Fruit fly (Drosophila melanogaster): ENCODE data around the gene CG9705.
A peak's percentile ranks its signal among the peaks of the same experiment; 100 is the strongest.

The CG9705 gene

DNA sequence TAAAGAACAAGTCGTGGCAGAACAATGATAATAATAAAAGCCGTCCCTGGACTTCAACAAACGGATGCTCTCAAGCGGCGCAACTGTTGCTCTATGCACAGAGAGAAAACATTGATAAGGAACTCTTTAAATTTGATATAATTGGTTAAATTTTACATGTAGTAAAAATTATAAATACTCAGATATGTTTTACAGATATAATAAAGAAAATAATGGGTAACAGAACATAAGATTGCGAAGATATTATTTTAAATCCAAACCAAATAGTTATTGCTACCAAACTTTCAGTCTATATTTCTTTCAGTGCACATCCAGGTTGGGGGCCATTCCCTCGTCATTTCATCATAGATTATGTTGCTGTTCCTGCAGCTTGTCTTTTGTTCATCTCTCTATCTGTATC lies 30.2 kb upstream of the CG9705 start:
- TF ChIP-seq Asciz (GFP tag; optimal IDR thresholded peaks at IDR 0.05), result no peak
- no peak for TF ChIP-seq CG8765 (GFP tag; IDR thresholded peaks at IDR 0.05)
- peak in 1 of 2 experiments; percentile 26 for TF ChIP-seq Eip74EF (GFP tag; optimal IDR thresholded peaks at IDR 0.05)
- peak; percentile 44 for TF ChIP-seq gsb-n (tag; optimal IDR thresholded peaks at IDR 0.05)
- no peak for TF ChIP-seq TFAM (GFP tag; optimal IDR thresholded peaks at IDR 0.05)
- no peak for TF ChIP-seq CG10209 (GFP tag; optimal IDR thresholded peaks at IDR 0.05)
- TF ChIP-seq slp2 (GFP tag; optimal IDR thresholded peaks at IDR 0.05), result no peak
- TF ChIP-seq chif (GFP tag; optimal IDR thresholded peaks at IDR 0.05), result no peak
- no peak for TF ChIP-seq jigr1 (GFP tag; IDR thresholded peaks at IDR 0.05)
- TF ChIP-seq gem (tag; optimal IDR thresholded peaks at IDR 0.05), result peak; percentile 70
- peak; percentile 61 for TF ChIP-seq CG10267 (tag; optimal IDR thresholded peaks at IDR 0.05)
- no peak for TF ChIP-seq CG4282 (GFP tag; optimal IDR thresholded peaks at IDR 0.05)
- TF ChIP-seq zfh1 (GFP tag; IDR thresholded peaks at IDR 0.05), result peak; percentile 50; the same call in 1 of the 3 replicates
- TF ChIP-seq oc (tag; optimal IDR thresholded peaks at IDR 0.05), result no peak
- no peak; the same call in 1 of the 2 replicates for TF ChIP-seq lmd (GFP tag; IDR thresholded peaks at IDR 0.05)
- no peak for TF ChIP-seq E2f1 (GFP tag; IDR thresholded peaks at IDR 0.05)
- TF ChIP-seq CG4424 (GFP tag; optimal IDR thresholded peaks at IDR 0.05), result peak; percentile 36
- TF ChIP-seq nmo (GFP tag; optimal IDR thresholded peaks at IDR 0.05), result peak; percentile 66
- TF ChIP-seq grn (GFP tag; optimal IDR thresholded peaks at IDR 0.05), result peak; percentile 40
- TF ChIP-seq Lim3 (GFP tag; IDR thresholded peaks at IDR 0.05), result no peak
- TF ChIP-seq D (optimal IDR thresholded peaks at IDR 0.05), result no peak
- peak; percentile 43 for TF ChIP-seq D (GFP tag; optimal IDR thresholded peaks at IDR 0.05)
- TF ChIP-seq Spps (tag; optimal IDR thresholded peaks at IDR 0.05), result peak; percentile 79
- TF ChIP-seq sr (GFP tag; IDR thresholded peaks at IDR 0.05), result no peak
- peak; percentile 2 for TF ChIP-seq CG1233 (GFP tag; optimal IDR thresholded peaks at IDR 0.05)
- peak; percentile 70 for TF ChIP-seq CG18262 (tag; optimal IDR thresholded peaks at IDR 0.05)
- TF ChIP-seq Deaf1 (tag; optimal IDR thresholded peaks at IDR 0.05), result no peak
- TF ChIP-seq Fer3 (tag; optimal IDR thresholded peaks at IDR 0.05), result no peak
- no peak for TF ChIP-seq seq (GFP tag; IDR thresholded peaks at IDR 0.05)
- TF ChIP-seq CG12744 (GFP tag; optimal IDR thresholded peaks at IDR 0.05), result no peak
- TF ChIP-seq CG7271 (tag; optimal IDR thresholded peaks at IDR 0.05), result no peak
- TF ChIP-seq Neu2 (GFP tag; optimal IDR thresholded peaks at IDR 0.05; ENCODE audit: borderline replicate concordance), result no peak
- no peak for TF ChIP-seq CG34224 (GFP tag; IDR thresholded peaks at IDR 0.05; ENCODE audit: partially characterized antibody)
- no peak for TF ChIP-seq crol (GFP tag; IDR thresholded peaks at IDR 0.05)
- TF ChIP-seq salm (tag; optimal IDR thresholded peaks at IDR 0.05), result no peak
- no peak for TF ChIP-seq CG32767 (GFP tag; IDR thresholded peaks at IDR 0.05)
- no peak for TF ChIP-seq vnd (GFP tag; IDR thresholded peaks at IDR 0.05; ENCODE audit: partially characterized antibody)
- peak; percentile 21 for TF ChIP-seq CG7556 (GFP tag; optimal IDR thresholded peaks at IDR 0.05)
- TF ChIP-seq usp (GFP tag; optimal IDR thresholded peaks at IDR 0.05), result no peak
- TF ChIP-seq vfl (GFP tag; optimal IDR thresholded peaks at IDR 0.05), result no peak
- TF ChIP-seq CG2875 (GFP tag; optimal IDR thresholded peaks at IDR 0.05), result peak; percentile 13
- TF ChIP-seq CG12942 (GFP tag; optimal IDR thresholded peaks at IDR 0.05), result no peak
- no peak for TF ChIP-seq pzg (GFP tag; optimal IDR thresholded peaks at IDR 0.05)
- TF ChIP-seq dmrt99B (tag; optimal IDR thresholded peaks at IDR 0.05), result peak; percentile 60
- no peak for TF ChIP-seq ranshi (GFP tag; IDR thresholded peaks at IDR 0.05)
- TF ChIP-seq hth (optimal IDR thresholded peaks at IDR 0.05), result no peak
- no peak for TF ChIP-seq da (GFP tag; optimal IDR thresholded peaks at IDR 0.05)
- no peak for TF ChIP-seq CG2120 (GFP tag; optimal IDR thresholded peaks at IDR 0.05)
- no peak for TF ChIP-seq CG1602 (GFP tag; optimal IDR thresholded peaks at IDR 0.05)
- TF ChIP-seq CG6254 (GFP tag; optimal IDR thresholded peaks at IDR 0.05), result peak; percentile 62
- peak; percentile 75 for TF ChIP-seq phol (tag; optimal IDR thresholded peaks at IDR 0.05)
- no peak for TF ChIP-seq Hr39 (optimal IDR thresholded peaks at IDR 0.05)

Measured in whole organism, embryonic.